Worm (Caenorhabditis elegans): ENCODE measurements around the gene K08D12.3.

DNA sequence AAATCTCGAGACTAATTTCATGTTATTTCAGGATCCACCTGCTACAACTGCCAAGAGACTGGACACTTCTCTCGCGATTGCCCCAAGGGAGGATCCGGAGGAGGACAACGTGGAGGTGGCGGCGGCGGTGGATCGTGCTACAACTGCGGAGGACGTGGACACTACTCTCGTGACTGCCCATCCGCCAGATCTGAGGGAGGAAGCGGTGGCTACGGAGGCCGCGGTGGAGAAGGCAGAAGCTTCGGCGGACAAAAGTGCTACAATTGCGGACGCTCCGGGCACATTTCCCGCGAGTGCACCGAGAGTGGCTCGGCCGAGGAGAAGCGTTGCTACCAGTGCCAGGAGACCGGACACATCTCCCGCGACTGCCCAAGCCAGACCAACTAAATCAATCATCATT, 470 bp downstream of the K08D12.3 start:
- TF ChIP-seq snpc-4 (tag; optimal IDR thresholded peaks at IDR 0.05) (no peak), blmp-1 (tag; optimal IDR thresholded peaks at IDR 0.05) (no peak), nhr-76 (tag; optimal IDR thresholded peaks at IDR 0.05) (no peak), nhr-12 (tag; optimal IDR thresholded peaks at IDR 0.05) (no peak), elt-3 (tag; optimal IDR thresholded peaks at IDR 0.05) (no peak), nhr-237 (tag; optimal IDR thresholded peaks at IDR 0.05) (no peak)
